Fruit fly (Drosophila melanogaster) whole organism, embryonic: ENCODE results near the gene CG9782.

Source experiments
- B-H2 ChIP-seq: fragments of 200-800 bp; sonication (Bioruptor generic); optimal IDR thresholded peaks from 2 replicates; lab custom pipeline; 2018; ENCODE audit warnings: missing biosample characterization, mild to moderate bottlenecking, missing genetic modification characterization
- CG11504 ChIP-seq: fragments of 200-800 bp; sonication (Bioruptor generic); optimal IDR thresholded peaks from 3 replicates; lab custom pipeline; 2019; ENCODE audit warnings: missing biosample characterization, mild to moderate bottlenecking, missing genetic modification characterization, moderate library complexity
- CG13287 ChIP-seq: fragments of 200-800 bp; sonication (Bioruptor generic); IDR thresholded peaks from 2 replicates; pipeline ENCODE4 v1.3.6; 2022; ENCODE audit warnings: missing biosample characterization, missing genetic modification characterization; ENCODE audit not compliant: partially characterized antibody
- CG14710 ChIP-seq: fragments of 200-800 bp; sonication (Bioruptor generic); optimal IDR thresholded peaks from 3 replicates; lab custom pipeline; 2019; ENCODE audit warnings: missing biosample characterization, mild to moderate bottlenecking, missing genetic modification characterization, moderate library complexity
- CG14965 ChIP-seq: fragments of 200-800 bp; sonication (Bioruptor generic); optimal IDR thresholded peaks from 2 replicates; lab custom pipeline; 2016; ENCODE audit warnings: missing biosample characterization, missing genetic modification characterization, borderline replicate concordance
- CG15696 ChIP-seq: fragments of 200-800 bp; sonication (Bioruptor generic); optimal IDR thresholded peaks from 2 replicates; lab custom pipeline; 2019; ENCODE audit warnings: missing biosample characterization, mild to moderate bottlenecking, missing genetic modification characterization, moderate library complexity
- CG17361 ChIP-seq: fragments of 200-800 bp; sonication (Bioruptor generic); IDR thresholded peaks from 3 replicates; pipeline ENCODE4 v1.3.6; 2022; ENCODE audit warnings: missing biosample characterization, missing genetic modification characterization
- CG18599 ChIP-seq: fragments of 200-800 bp; sonication (Bioruptor generic); optimal IDR thresholded peaks from 3 replicates; lab custom pipeline; 2017; ENCODE audit warnings: missing biosample characterization, missing genetic modification characterization, mild to moderate bottlenecking, moderate library complexity, missing genetic modification reagents
- CG6175 ChIP-seq: fragments of 200-800 bp; sonication (Bioruptor generic); IDR thresholded peaks from 3 replicates; pipeline ENCODE4 v1.3.6; 2022; ENCODE audit warnings: missing biosample characterization, missing genetic modification characterization
- CG6654 ChIP-seq: fragments of 200-800 bp; sonication (Bioruptor generic); optimal IDR thresholded peaks from 2 replicates; lab custom pipeline; 2017; ENCODE audit warnings: missing biosample characterization, mild to moderate bottlenecking, missing genetic modification characterization
- CG6765 ChIP-seq: fragments of 200-800 bp; sonication (Bioruptor generic); optimal IDR thresholded peaks from 3 replicates; lab custom pipeline; 2017; ENCODE audit warnings: missing biosample characterization, mild to moderate bottlenecking, missing genetic modification characterization
- CG7745 ChIP-seq: fragments of 200-800 bp; sonication (Bioruptor generic); optimal IDR thresholded peaks from 2 replicates; lab custom pipeline; 2018; ENCODE audit warnings: missing biosample characterization, mild to moderate bottlenecking, missing genetic modification characterization, moderate library complexity
- CG7928 ChIP-seq: fragments of 200-800 bp; sonication (Bioruptor generic); optimal IDR thresholded peaks from 2 replicates; lab custom pipeline; 2017; ENCODE audit warnings: missing biosample characterization, mild to moderate bottlenecking, missing genetic modification characterization
- CG7987 ChIP-seq: fragments of 200-800 bp; sonication (Bioruptor generic); optimal IDR thresholded peaks from 2 replicates; lab custom pipeline; 2018; ENCODE audit warnings: missing biosample characterization, mild to moderate bottlenecking, missing genetic modification characterization, moderate library complexity
- Camta ChIP-seq: fragments of 200-800 bp; sonication (Bioruptor generic); optimal IDR thresholded peaks from 2 replicates; lab custom pipeline; 2016; ENCODE audit warnings: missing biosample characterization, missing genetic modification characterization
- Dll ChIP-seq: fragments of 200-800 bp; sonication (Bioruptor generic); IDR thresholded peaks from 4 replicates; pipeline ENCODE4 v1.3.6; 2022; ENCODE audit warnings: missing biosample characterization, missing genetic modification characterization; ENCODE audit not compliant: partially characterized antibody
- E2f1 ChIP-seq: fragments of 200-800 bp; sonication (Bioruptor generic); IDR thresholded peaks from 2 replicates; pipeline ENCODE4 v1.3.6; 2022; ENCODE audit warnings: missing biosample characterization, missing genetic modification characterization
- E2f2 ChIP-seq: fragments of 200-800 bp; sonication (Bioruptor generic); IDR thresholded peaks from 2 replicates; pipeline ENCODE4 v1.3.6; 2022; ENCODE audit warnings: missing biosample characterization, missing genetic modification characterization
- ERR ChIP-seq: fragments of 200-800 bp; sonication (Bioruptor generic); optimal IDR thresholded peaks from 2 replicates; lab custom pipeline; 2016; ENCODE audit warnings: missing biosample characterization, missing genetic modification characterization
- Hmx ChIP-seq: fragments of 200-800 bp; sonication (Bioruptor generic); optimal IDR thresholded peaks from 2 replicates; lab custom pipeline; 2016; ENCODE audit warnings: missing biosample characterization, missing genetic modification characterization
- Lpt ChIP-seq: fragments of >200 bp; optimal IDR thresholded peaks from 2 replicates; lab custom pipeline; 2018; ENCODE audit warnings: missing biosample characterization, missing genetic modification characterization
- Mes4 ChIP-seq: fragments of 200-800 bp; sonication (Bioruptor generic); optimal IDR thresholded peaks from 2 replicates; lab custom pipeline; 2016; ENCODE audit warnings: missing biosample characterization, missing genetic modification characterization
- NFAT ChIP-seq: fragments of 200-800 bp; sonication (Bioruptor generic); IDR thresholded peaks from 2 replicates; pipeline ENCODE4 v1.3.6; 2022; ENCODE audit warnings: missing biosample characterization, missing genetic modification characterization
- Side ChIP-seq: fragments of 200-800 bp; sonication (Bioruptor generic); optimal IDR thresholded peaks from 2 replicates; lab custom pipeline; 2016; ENCODE audit warnings: missing biosample characterization, missing genetic modification characterization
- Stat92E ChIP-seq, 3 experiments: fragments of >200 bp in 2 of 3; fragments of 200-800 bp in 1 of 3; sonication (Bioruptor generic) in 1 of 3; optimal IDR thresholded peaks; 2 replicates each; lab custom pipeline; 2017 to 2019; ENCODE audit warnings: missing biosample characterization in 3 of 3, missing genetic modification characterization in 3 of 3, mild to moderate bottlenecking in 1 of 3, moderate library complexity in 1 of 3
- cas ChIP-seq: fragments of 200-800 bp; sonication (Bioruptor generic); IDR thresholded peaks from 2 replicates; pipeline ENCODE4 v1.3.6; 2022; ENCODE audit warnings: missing biosample characterization, missing genetic modification characterization
- chn ChIP-seq: fragments of 200-800 bp; sonication (Bioruptor generic); optimal IDR thresholded peaks from 2 replicates; lab custom pipeline; 2016; ENCODE audit warnings: missing biosample characterization, missing genetic modification characterization
- corto ChIP-seq: fragments of 200-800 bp; sonication (Bioruptor generic); optimal IDR thresholded peaks from 2 replicates; lab custom pipeline; 2016; ENCODE audit warnings: missing biosample characterization, mild to moderate bottlenecking, missing genetic modification characterization, moderate library complexity
- dati ChIP-seq: fragments of 200-800 bp; sonication (Bioruptor generic); IDR thresholded peaks from 2 replicates; pipeline ENCODE4 v1.3.6; 2022; ENCODE audit warnings: missing biosample characterization, missing genetic modification characterization
- dimm ChIP-seq: fragments of 200-800 bp; sonication (Bioruptor generic); IDR thresholded peaks from 2 replicates; pipeline ENCODE4 v1.3.6; 2022; ENCODE audit warnings: missing biosample characterization, missing genetic modification characterization
- disco-r ChIP-seq: fragments of 200-800 bp; sonication (Bioruptor generic); optimal IDR thresholded peaks from 2 replicates; lab custom pipeline; 2016; ENCODE audit warnings: missing biosample characterization, missing genetic modification characterization
- fd96Cb ChIP-seq: fragments of 200-800 bp; sonication (Bioruptor generic); optimal IDR thresholded peaks from 2 replicates; lab custom pipeline; 2018; ENCODE audit warnings: missing biosample characterization, mild to moderate bottlenecking, missing genetic modification characterization, moderate library complexity
- insv ChIP-seq, 2 experiments: fragments of 200-800 bp; sonication (Bioruptor generic); optimal IDR thresholded peaks; 3 replicates each; lab custom pipeline; 2016 to 2018; ENCODE audit warnings: missing biosample characterization in 2 of 2, missing genetic modification characterization in 2 of 2
- klu ChIP-seq: fragments of 200-800 bp; sonication (Bioruptor generic); IDR thresholded peaks from 2 replicates; pipeline ENCODE4 v1.3.6; 2022; ENCODE audit warnings: missing biosample characterization, missing genetic modification characterization
- lmd ChIP-seq: fragments of 200-800 bp; sonication (Bioruptor generic); IDR thresholded peaks from 2 replicates; pipeline ENCODE4 v1.3.6; 2022; ENCODE audit warnings: missing biosample characterization, missing genetic modification characterization
- mam ChIP-seq: fragments of 200-800 bp; sonication (Bioruptor generic); optimal IDR thresholded peaks from 3 replicates; lab custom pipeline; 2016; ENCODE audit warnings: missing biosample characterization, missing genetic modification characterization
- org-1 ChIP-seq: fragments of 200-800 bp; sonication (Bioruptor generic); optimal IDR thresholded peaks from 2 replicates; lab custom pipeline; 2017; ENCODE audit warnings: missing biosample characterization, missing genetic modification characterization
- pb ChIP-seq: fragments of 200-800 bp; sonication (Bioruptor generic); optimal IDR thresholded peaks from 3 replicates; lab custom pipeline; 2016; ENCODE audit warnings: missing biosample characterization, missing genetic modification characterization
- salm ChIP-seq: fragments of 200-800 bp; sonication (Bioruptor generic); optimal IDR thresholded peaks from 2 replicates; lab custom pipeline; 2018; ENCODE audit warnings: missing biosample characterization, mild to moderate bottlenecking, missing genetic modification characterization
- sens-2 ChIP-seq: fragments of 200-800 bp; sonication (Bioruptor generic); IDR thresholded peaks from 2 replicates; pipeline ENCODE4 v1.3.6; 2022; ENCODE audit warnings: missing biosample characterization, missing genetic modification characterization
- sim ChIP-seq: fragments of 200-800 bp; sonication (Bioruptor generic); IDR thresholded peaks from 2 replicates; pipeline ENCODE4 v1.3.6; 2022; ENCODE audit warnings: missing biosample characterization, missing genetic modification characterization
- slp2 ChIP-seq: fragments of 200-800 bp; sonication (Bioruptor generic); optimal IDR thresholded peaks from 2 replicates; lab custom pipeline; 2016; ENCODE audit warnings: missing biosample characterization, missing genetic modification characterization
- zfh2 ChIP-seq: fragments of 200-800 bp; sonication (Bioruptor generic); optimal IDR thresholded peaks from 2 replicates; lab custom pipeline; 2016; ENCODE audit warnings: missing biosample characterization, missing genetic modification characterization

The CG9782 gene

DNA sequence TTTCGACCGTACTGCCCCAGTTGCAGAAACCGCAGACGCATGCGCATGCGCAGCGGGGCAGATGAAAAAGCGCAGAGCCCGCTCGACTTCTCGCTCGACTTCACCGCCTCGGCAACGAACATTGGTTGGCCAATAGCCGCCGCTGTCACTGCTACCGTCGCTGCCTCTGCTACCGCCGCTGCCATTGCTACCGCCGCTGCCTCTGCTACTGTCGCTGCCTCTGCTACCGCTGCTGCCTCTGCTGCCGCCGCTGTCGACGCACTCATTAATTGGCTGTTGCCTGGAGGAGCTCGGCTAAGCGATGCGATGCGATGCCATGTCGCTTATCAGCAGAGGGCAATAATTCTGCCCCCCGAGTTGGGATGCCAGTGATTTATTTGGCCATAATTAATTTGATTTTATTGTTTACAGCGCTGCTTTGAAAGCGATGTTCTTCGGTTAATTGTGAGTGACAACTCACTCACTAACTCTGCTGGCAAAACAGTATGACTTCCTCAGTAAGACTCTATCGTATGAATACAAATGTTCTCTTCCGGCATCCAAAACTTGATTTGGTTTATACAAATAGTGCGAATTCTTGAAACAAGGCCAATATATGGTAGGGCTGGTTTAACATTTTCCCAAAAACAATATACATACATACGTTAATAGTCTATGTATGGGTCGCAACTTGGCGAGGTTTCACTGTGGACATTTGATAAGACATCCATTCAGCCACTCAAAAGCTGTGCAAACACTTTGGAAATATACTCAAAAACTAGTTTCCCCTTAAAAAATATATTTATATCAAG, 49.5 kb upstream of the CG9782 start (continued):
- TF ChIP-seq CG7745 (tag; lab: Kevin White, UChicago) (no peak), CG6765 (GFP tag; lab: Kevin White, UChicago) (no peak), pb (no peak), slp2 (GFP tag; lab: Kevin White, UChicago) (no peak), CG6175 (GFP tag; lab: Robert Waterston, UW) (0 out of 3 replicates have a peak, but pooled peaks have one; percentile 17), dimm (GFP tag; lab: Robert Waterston, UW) (no peak), Camta (no peak), ERR (GFP tag; lab: Kevin White, UChicago) (no peak), Hmx (GFP tag; lab: Kevin White, UChicago) (no peak), mam (no peak), Stat92E (GFP tag; optimal IDR thresholded peaks at IDR 0.05; lab: Kevin White, UChicago) (no peak), CG18599 (peak; percentile 50), CG17361 (GFP tag; lab: Robert Waterston, UW) (no peak), sens-2 (no peak), CG7987 (GFP tag; lab: Kevin White, UChicago) (no peak), insv (GFP tag; optimal IDR thresholded peaks at IDR 0.05; lab: Kevin White, UChicago) (no peak), klu (GFP tag; lab: Robert Waterston, UW) (no peak), zfh2 (GFP tag; lab: Kevin White, UChicago) (peak; percentile 38), chn (no peak), NFAT (GFP tag; lab: Robert Waterston, UW) (no peak), dati (GFP tag; lab: Robert Waterston, UW) (no peak), CG14965 (GFP tag; lab: Kevin White, UChicago) (no peak), E2f1 (no peak), Mes4 (GFP tag; lab: Kevin White, UChicago) (no peak), corto (GFP tag; lab: Kevin White, UChicago) (no peak), B-H2 (GFP tag; lab: Kevin White, UChicago) (no peak), fd96Cb (tag; lab: Kevin White, UChicago) (no peak), E2f2 (GFP tag; lab: Robert Waterston, UW) (no peak), org-1 (no peak), CG7928 (GFP tag; lab: Kevin White, UChicago) (no peak), Side (GFP tag; lab: Kevin White, UChicago) (no peak), CG6654 (GFP tag; lab: Kevin White, UChicago) (no peak), Dll (GFP tag; lab: Robert Waterston, UW) (no peak), CG11504 (peak; percentile 47), CG14710 (tag; lab: Kevin White, UChicago) (no peak), cas (GFP tag; lab: Robert Waterston, UW) (no peak), CG13287 (GFP tag; lab: Robert Waterston, UW) (no peak), CG15696 (tag; lab: Kevin White, UChicago) (no peak), salm (tag; lab: Kevin White, UChicago) (no peak), lmd (GFP tag; lab: Robert Waterston, UW) (peak; percentile 49; the same call in 1 of the 2 replicates), Lpt (GFP tag; lab: Kevin White, UChicago) (no peak), disco-r (GFP tag; lab: Kevin White, UChicago) (no peak), sim (no peak)
